Fruit fly (Drosophila melanogaster) whole organism, prepupa: ENCODE data around the gene CG42245.
A peak's percentile ranks its signal among the peaks of the same experiment; 100 is the strongest.

Experiments
- Blimp-1 ChIP-seq: fragments of 200-800 bp; sonication (Bioruptor generic); optimal IDR thresholded peaks from 3 replicates; lab custom pipeline; 2017; ENCODE audit warnings: missing biosample characterization, missing genetic modification characterization, mild to moderate bottlenecking, moderate library complexity, missing genetic modification reagents
- CG10631 ChIP-seq: fragments of 200-800 bp; sonication (Bioruptor generic); optimal IDR thresholded peaks from 2 replicates; lab custom pipeline; 2016; ENCODE audit warnings: missing biosample characterization, missing genetic modification characterization
- CG10669 ChIP-seq: fragments of 200-800 bp; sonication (Bioruptor generic); optimal IDR thresholded peaks from 3 replicates; lab custom pipeline; 2018; ENCODE audit warnings: missing biosample characterization, mild to moderate bottlenecking, missing genetic modification characterization, moderate library complexity
- CG11294 ChIP-seq: fragments of 200-800 bp; sonication (Bioruptor generic); IDR thresholded peaks from 2 replicates; pipeline ENCODE4 v1.3.6; 2022; ENCODE audit warnings: missing biosample characterization, missing genetic modification characterization
- CG15336 ChIP-seq: fragments of 200-800 bp; sonication (Bioruptor generic); IDR thresholded peaks from 2 replicates; pipeline ENCODE4 v1.3.6; 2022; ENCODE audit warnings: missing biosample characterization, missing genetic modification characterization
- CG16779 ChIP-seq: fragments of 200-800 bp; sonication (Bioruptor generic); optimal IDR thresholded peaks from 3 replicates; lab custom pipeline; 2017; ENCODE audit warnings: missing biosample characterization, mild to moderate bottlenecking, missing genetic modification characterization
- CG3032 ChIP-seq: fragments of 200-800 bp; optimal IDR thresholded peaks from 2 replicates; lab custom pipeline; 2019; ENCODE audit warnings: missing biosample characterization, mild to moderate bottlenecking, missing genetic modification characterization, moderate library complexity
- CG31627 ChIP-seq: fragments of 200-800 bp; sonication (Bioruptor generic); optimal IDR thresholded peaks from 3 replicates; lab custom pipeline; 2016; ENCODE audit warnings: missing biosample characterization, missing genetic modification characterization
- CG32006 ChIP-seq: fragments of 200-800 bp; sonication (Bioruptor generic); optimal IDR thresholded peaks from 3 replicates; lab custom pipeline; 2017; ENCODE audit warnings: missing biosample characterization, mild to moderate bottlenecking, missing genetic modification characterization
- CG4318 ChIP-seq: fragments of 200-800 bp; sonication (Bioruptor generic); optimal IDR thresholded peaks from 3 replicates; lab custom pipeline; 2017; ENCODE audit warnings: missing biosample characterization, mild to moderate bottlenecking, missing genetic modification characterization
- CG6276 ChIP-seq: fragments of 200-800 bp; sonication (Bioruptor generic); optimal IDR thresholded peaks from 2 replicates; lab custom pipeline; 2017; ENCODE audit warnings: missing biosample characterization, mild to moderate bottlenecking, missing genetic modification characterization
- CG6808 ChIP-seq: fragments of 200-800 bp; sonication (Bioruptor generic); optimal IDR thresholded peaks from 3 replicates; lab custom pipeline; 2017; ENCODE audit warnings: missing biosample characterization, missing genetic modification characterization, mild to moderate bottlenecking, moderate library complexity, missing genetic modification reagents
- CG6854 ChIP-seq: fragments of 200-800 bp; sonication (Bioruptor generic); optimal IDR thresholded peaks from 2 replicates; lab custom pipeline; 2017; ENCODE audit warnings: missing biosample characterization, mild to moderate bottlenecking, missing genetic modification characterization
- CG8119 ChIP-seq: fragments of 200-800 bp; sonication (Bioruptor generic); IDR thresholded peaks from 3 replicates; pipeline ENCODE4 v1.3.6; 2022; ENCODE audit warnings: missing biosample characterization, missing genetic modification characterization
- CG8319 ChIP-seq: fragments of 200-800 bp; sonication (Bioruptor generic); optimal IDR thresholded peaks from 3 replicates; lab custom pipeline; 2016; ENCODE audit warnings: missing biosample characterization, missing genetic modification characterization
- CG8632 ChIP-seq: fragments of 200-800 bp; sonication (Bioruptor generic); optimal IDR thresholded peaks from 3 replicates; lab custom pipeline; 2016; ENCODE audit warnings: missing biosample characterization, missing genetic modification characterization
- Eip78C ChIP-seq: fragments of 200-800 bp; sonication (Bioruptor generic); peaks from one replicate; lab custom pipeline; 2016; ENCODE audit warnings: missing biosample characterization, missing genetic modification characterization
- Eip93F ChIP-seq: fragments of 200-800 bp; sonication (Bioruptor generic); optimal IDR thresholded peaks from 2 replicates; lab custom pipeline; 2016; ENCODE audit warnings: missing biosample characterization, mild to moderate bottlenecking, missing genetic modification characterization
- Ets21C ChIP-seq: fragments of 200-800 bp; sonication (Bioruptor generic); optimal IDR thresholded peaks from 3 replicates; lab custom pipeline; 2016; ENCODE audit warnings: missing biosample characterization, missing genetic modification characterization
- Ets96B ChIP-seq: fragments of 200-800 bp; optimal IDR thresholded peaks from 2 replicates; lab custom pipeline; 2019; ENCODE audit warnings: missing biosample characterization, mild to moderate bottlenecking, missing genetic modification characterization, moderate library complexity
- Hr39 ChIP-seq: fragments of 200-800 bp; sonication (Bioruptor generic); optimal IDR thresholded peaks from 2 replicates; lab custom pipeline; 2016; ENCODE audit warnings: missing biosample characterization, missing genetic modification characterization
- Lpt ChIP-seq: fragments of 200-800 bp; sonication (Bioruptor generic); optimal IDR thresholded peaks from 3 replicates; lab custom pipeline; 2016; ENCODE audit warnings: missing biosample characterization, missing genetic modification characterization
- Met ChIP-seq: fragments of 200-800 bp; sonication (Bioruptor generic); optimal IDR thresholded peaks from 3 replicates; lab custom pipeline; 2016; ENCODE audit warnings: missing biosample characterization, missing genetic modification characterization
- OdsH ChIP-seq: fragments of 200-800 bp; sonication (Bioruptor generic); optimal IDR thresholded peaks from 3 replicates; lab custom pipeline; 2016; ENCODE audit warnings: missing biosample characterization, missing genetic modification characterization
- Smox ChIP-seq: fragments of 200-800 bp; sonication (Bioruptor generic); optimal IDR thresholded peaks from 3 replicates; lab custom pipeline; 2016; ENCODE audit warnings: missing biosample characterization, missing genetic modification characterization
- Sox102F ChIP-seq: fragments of 200-800 bp; sonication (Bioruptor generic); optimal IDR thresholded peaks from 2 replicates; lab custom pipeline; 2016; ENCODE audit warnings: missing biosample characterization, mild to moderate bottlenecking, missing genetic modification characterization
- achi ChIP-seq: fragments of 200-800 bp; sonication (Bioruptor generic); optimal IDR thresholded peaks from 3 replicates; lab custom pipeline; 2016; ENCODE audit warnings: missing biosample characterization, missing genetic modification characterization
- acj6 ChIP-seq: fragments of 200-800 bp; sonication (Bioruptor generic); optimal IDR thresholded peaks from 3 replicates; lab custom pipeline; 2016; ENCODE audit warnings: missing biosample characterization, missing genetic modification characterization
- cyc ChIP-seq: fragments of 200-800 bp; sonication (Bioruptor generic); optimal IDR thresholded peaks from 3 replicates; lab custom pipeline; 2016; ENCODE audit warnings: missing biosample characterization, missing genetic modification characterization
- dac ChIP-seq: fragments of 200-800 bp; sonication (Bioruptor generic); optimal IDR thresholded peaks from 2 replicates; lab custom pipeline; 2017; ENCODE audit warnings: missing biosample characterization, mild to moderate bottlenecking, missing genetic modification characterization
- dsx ChIP-seq: fragments of 200-800 bp; optimal IDR thresholded peaks from 3 replicates; lab custom pipeline; 2019; ENCODE audit warnings: missing biosample characterization, mild to moderate bottlenecking, missing genetic modification characterization, moderate library complexity; ENCODE audit not compliant: poor library complexity, severe bottlenecking
- eg ChIP-seq: fragments of 200-800 bp; sonication (Bioruptor generic); IDR thresholded peaks from 3 replicates; pipeline ENCODE4 v1.3.6; 2022; ENCODE audit warnings: missing biosample characterization, missing genetic modification characterization
- esn ChIP-seq: fragments of 200-800 bp; sonication (Bioruptor generic); optimal IDR thresholded peaks from 2 replicates; lab custom pipeline; 2016; ENCODE audit warnings: missing biosample characterization, mild to moderate bottlenecking, missing genetic modification characterization, moderate library complexity
- fd59A ChIP-seq: fragments of 200-800 bp; sonication (Bioruptor generic); optimal IDR thresholded peaks from 2 replicates; lab custom pipeline; 2017; ENCODE audit warnings: missing biosample characterization, mild to moderate bottlenecking, missing genetic modification characterization, missing genetic modification reagents
- pdm3 ChIP-seq: fragments of 200-800 bp; sonication (Bioruptor generic); optimal IDR thresholded peaks from 3 replicates; lab custom pipeline; 2016; ENCODE audit warnings: missing biosample characterization, missing genetic modification characterization
- salr ChIP-seq, 2 experiments: fragments of 200-800 bp; sonication (Bioruptor generic); optimal IDR thresholded peaks; 3 replicates each; lab custom pipeline; 2016 to 2018; ENCODE audit warnings: missing biosample characterization in 2 of 2, missing genetic modification characterization in 2 of 2, mild to moderate bottlenecking in 1 of 2
- spab ChIP-seq: fragments of 200-800 bp; sonication (Bioruptor generic); optimal IDR thresholded peaks from 2 replicates; lab custom pipeline; 2017; ENCODE audit warnings: missing biosample characterization, mild to moderate bottlenecking, missing genetic modification characterization, missing genetic modification reagents
- ss ChIP-seq, 2 experiments: fragments of 200-800 bp; sonication (Bioruptor generic); optimal IDR thresholded peaks; 2 replicates in 1 of 2; 3 replicates in 1 of 2; lab custom pipeline; 2017 to 2018; ENCODE audit warnings: mild to moderate bottlenecking in 2 of 2, missing biosample characterization in 2 of 2, missing genetic modification characterization in 2 of 2, moderate library complexity in 1 of 2
- svp ChIP-seq: fragments of 200-800 bp; sonication (Bioruptor generic); peaks from one replicate; lab custom pipeline; 2016; ENCODE audit warnings: missing biosample characterization, missing genetic modification characterization
- topi ChIP-seq: fragments of 200-800 bp; sonication (Bioruptor generic); optimal IDR thresholded peaks from 3 replicates; lab custom pipeline; 2016; ENCODE audit warnings: missing biosample characterization, missing genetic modification characterization
- vri ChIP-seq: fragments of 200-800 bp; sonication (Bioruptor generic); optimal IDR thresholded peaks from 3 replicates; lab custom pipeline; 2016; ENCODE audit warnings: missing biosample characterization, mild to moderate bottlenecking, missing genetic modification characterization

The CG42245 gene

dm6 chr3L:2631406-2631805, at the start of gene CG42245, which contains the start of gene MEP-1 (continued):
- TF ChIP-seq esn (GFP tag; lab: Kevin White, UChicago): peak; percentile 65
- peak; percentile 29 for TF ChIP-seq CG8319 (GFP tag; lab: Kevin White, UChicago)
- peak; percentile 34 for TF ChIP-seq Hr39 (GFP tag; lab: Kevin White, UChicago)

DNA sequence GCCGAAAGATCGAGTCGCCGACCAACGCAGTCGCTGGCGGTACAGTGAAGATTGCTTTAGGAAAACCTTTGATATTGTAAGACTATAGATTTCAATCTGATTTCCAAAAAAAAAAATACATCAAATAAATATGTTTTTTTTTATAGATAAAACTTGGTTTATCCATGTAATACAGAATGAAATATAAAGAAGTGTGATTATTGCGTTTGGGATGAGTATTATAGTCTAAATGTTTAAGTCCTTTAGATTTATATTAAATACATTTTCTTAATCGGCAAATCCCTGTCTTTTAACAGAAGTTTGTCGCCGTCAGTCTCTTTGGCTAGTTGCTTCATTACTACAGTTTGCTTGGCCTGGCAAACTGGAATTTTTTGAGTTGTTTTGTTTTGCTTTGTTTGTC, 49.7 kb upstream of the CG42245 start:
- TF ChIP-seq CG4318 (peak; percentile 24), CG10631 (GFP tag; lab: Kevin White, UChicago) (no peak), Met (GFP tag; lab: Kevin White, UChicago) (no peak), Eip93F (no peak), CG8119 (GFP tag; lab: Robert Waterston, UW) (peak; percentile 26; the same call in 1 of the 3 replicates), eg (GFP tag; lab: Robert Waterston, UW) (peak; percentile 77), vri (no peak), acj6 (GFP tag; lab: Kevin White, UChicago) (no peak), dsx (GFP tag; lab: Kevin White, UChicago) (no peak), OdsH (GFP tag; lab: Kevin White, UChicago) (no peak), Blimp-1 (GFP tag; lab: Kevin White, UChicago) (no peak), CG32006 (GFP tag; lab: Kevin White, UChicago) (no peak), CG16779 (tag; lab: Kevin White, UChicago) (no peak), esn (GFP tag; lab: Kevin White, UChicago) (no peak), Lpt (GFP tag; lab: Kevin White, UChicago) (no peak), dac (GFP tag; lab: Kevin White, UChicago) (no peak), achi (GFP tag; lab: Kevin White, UChicago) (no peak), ss (GFP tag; optimal IDR thresholded peaks at IDR 0.05; lab: Kevin White, UChicago) (no peak), Sox102F (GFP tag; lab: Kevin White, UChicago) (no peak), salr (GFP tag; optimal IDR thresholded peaks at IDR 0.05; lab: Kevin White, UChicago) (no peak), Eip78C (peak; percentile 71), CG8319 (GFP tag; lab: Kevin White, UChicago) (no peak), CG10669 (GFP tag; lab: Kevin White, UChicago) (no peak), svp (GFP tag; lab: Kevin White, UChicago) (no peak), CG6276 (GFP tag; lab: Kevin White, UChicago) (no peak), pdm3 (no peak), CG3032 (tag; lab: Kevin White, UChicago) (no peak), CG6854 (GFP tag; lab: Kevin White, UChicago) (no peak), CG31627 (GFP tag; lab: Kevin White, UChicago) (no peak), Smox (GFP tag; lab: Kevin White, UChicago) (no peak), CG15336 (GFP tag; lab: Robert Waterston, UW) (peak; percentile 71), Ets96B (tag; lab: Kevin White, UChicago) (no peak), Ets21C (GFP tag; lab: Kevin White, UChicago) (no peak), spab (GFP tag; lab: Kevin White, UChicago) (no peak), CG8632 (GFP tag; lab: Kevin White, UChicago) (no peak), fd59A (no peak), cyc (GFP tag; lab: Kevin White, UChicago) (no peak), CG6808 (GFP tag; lab: Kevin White, UChicago) (no peak), topi (GFP tag; lab: Kevin White, UChicago) (no peak), CG11294 (GFP tag; lab: Robert Waterston, UW) (no peak)
